Fruit fly (Drosophila melanogaster) whole organism, wandering third instar larva: ENCODE measurements around the gene CG11977.

ENCODE experiments used
- Abd-B ChIP-seq: fragments of >200 bp; optimal IDR thresholded peaks from 2 replicates; lab custom pipeline; 2017; ENCODE audit warnings: missing biosample characterization, missing genetic modification characterization
- CG32264 ChIP-seq: fragments of 200-800 bp; sonication (Bioruptor generic); optimal IDR thresholded peaks from 2 replicates; lab custom pipeline; 2016; ENCODE audit warnings: missing biosample characterization, missing genetic modification characterization
- CG9705 ChIP-seq: fragments of 200-800 bp; sonication (Bioruptor generic); optimal IDR thresholded peaks from 2 replicates; lab custom pipeline; 2018; ENCODE audit warnings: missing biosample characterization, mild to moderate bottlenecking, missing genetic modification characterization
- CrebA ChIP-seq: fragments of 200-800 bp; sonication (Bioruptor generic); optimal IDR thresholded peaks from 2 replicates; lab custom pipeline; 2016; ENCODE audit warnings: missing biosample characterization, mild to moderate bottlenecking, missing genetic modification characterization, borderline replicate concordance
- Dfd ChIP-seq: fragments of >200 bp; optimal IDR thresholded peaks from 2 replicates; lab custom pipeline; 2017; ENCODE audit warnings: missing biosample characterization, missing genetic modification characterization
- Dif ChIP-seq: fragments of 200-275, 200-300 bp; sonication (Bioruptor generic); optimal IDR thresholded peaks from 2 replicates; lab custom pipeline; 2018; ENCODE audit warnings: missing biosample characterization, missing genetic modification characterization; ENCODE audit not compliant: partially characterized antibody
- GATAd ChIP-seq: sonication (Bioruptor generic); optimal IDR thresholded peaks from 2 replicates; lab custom pipeline; 2016; ENCODE audit warnings: missing biosample characterization, missing genetic modification characterization
- HLH106 ChIP-seq: fragments of 200-800 bp; optimal IDR thresholded peaks from 3 replicates; lab custom pipeline; 2019; ENCODE audit warnings: missing biosample characterization, mild to moderate bottlenecking, missing genetic modification characterization, moderate library complexity
- Hnf4 ChIP-seq: fragments of 200-800 bp; sonication (Bioruptor generic); optimal IDR thresholded peaks from 2 replicates; lab custom pipeline; 2016; ENCODE audit warnings: missing biosample characterization, mild to moderate bottlenecking, missing genetic modification characterization
- Hr78 ChIP-seq: fragments of >200 bp; optimal IDR thresholded peaks from 2 replicates; lab custom pipeline; 2017; ENCODE audit warnings: missing biosample characterization, missing genetic modification characterization
- Hr83 ChIP-seq: fragments of 200-300 bp; sonication (Bioruptor generic); optimal IDR thresholded peaks from 2 replicates; lab custom pipeline; 2016; ENCODE audit warnings: missing biosample characterization, mild to moderate bottlenecking, missing genetic modification characterization, moderate library complexity; ENCODE audit not compliant: poor library complexity, severe bottlenecking
- Jra ChIP-seq: sonication (Bioruptor generic); optimal IDR thresholded peaks from 2 replicates; lab custom pipeline; 2016; ENCODE audit warnings: missing biosample characterization, missing genetic modification characterization
- Mio ChIP-seq: sonication (Bioruptor generic); optimal IDR thresholded peaks from 2 replicates; lab custom pipeline; 2016; ENCODE audit warnings: missing biosample characterization, missing genetic modification characterization
- Myc ChIP-seq: fragments of >200 bp; optimal IDR thresholded peaks from 2 replicates; lab custom pipeline; 2017
- N ChIP-seq: fragments of >200 bp; optimal IDR thresholded peaks from 2 replicates; lab custom pipeline; 2018; ENCODE audit warnings: missing biosample characterization, missing external identifiers, missing genetic modification characterization
- OdsH ChIP-seq: fragments of 200-800 bp; sonication (Bioruptor generic); optimal IDR thresholded peaks from 2 replicates; lab custom pipeline; 2016; ENCODE audit warnings: missing biosample characterization, mild to moderate bottlenecking, missing genetic modification characterization
- Rel ChIP-seq, 2 experiments: fragments of 200-800 bp; sonication (Bioruptor generic) in 1 of 2; optimal IDR thresholded peaks; 2 replicates in 1 of 2; 3 replicates in 1 of 2; lab custom pipeline; 2016 to 2019; ENCODE audit warnings: mild to moderate bottlenecking in 2 of 2, missing biosample characterization in 2 of 2, missing genetic modification characterization in 2 of 2, moderate library complexity in 1 of 2
- Sp1 ChIP-seq: fragments of 200-800 bp; sonication (Bioruptor generic); optimal IDR thresholded peaks from 3 replicates; lab custom pipeline; 2019; ENCODE audit warnings: missing biosample characterization, mild to moderate bottlenecking, missing genetic modification characterization, moderate library complexity
- Vsx2 ChIP-seq: fragments of 200-300, 225-300 bp; sonication (Bioruptor generic); optimal IDR thresholded peaks from 2 replicates; lab custom pipeline; 2018; ENCODE audit warnings: missing biosample characterization, missing genetic modification characterization; ENCODE audit not compliant: partially characterized antibody
- br ChIP-seq: fragments of 200-800 bp; sonication (Bioruptor generic); optimal IDR thresholded peaks from 2 replicates; lab custom pipeline; 2016; ENCODE audit warnings: missing biosample characterization, missing genetic modification characterization
- brk ChIP-seq: fragments of 200-800 bp; sonication (Bioruptor generic); optimal IDR thresholded peaks from 2 replicates; lab custom pipeline; 2016; ENCODE audit warnings: missing biosample characterization, mild to moderate bottlenecking, missing genetic modification characterization
- dl ChIP-seq, 2 experiments: fragments of 175-275, 200-275 bp in 1 of 2; fragments of 200-275 bp in 1 of 2; sonication (Bioruptor generic); optimal IDR thresholded peaks; lab custom pipeline; 2018; ENCODE audit warnings: mild to moderate bottlenecking in 2 of 2, missing biosample characterization in 2 of 2, missing genetic modification characterization in 2 of 2, moderate library complexity in 2 of 2; ENCODE audit not compliant: partially characterized antibody in 2 of 2, insufficient read depth in 1 of 2
- dmrt93B ChIP-seq: fragments of 200-800 bp; sonication (Bioruptor generic); optimal IDR thresholded peaks from 2 replicates; lab custom pipeline; 2018; ENCODE audit warnings: missing biosample characterization, mild to moderate bottlenecking, missing genetic modification characterization
- dsf ChIP-seq: sonication (Bioruptor generic); optimal IDR thresholded peaks from 2 replicates; lab custom pipeline; 2016; ENCODE audit warnings: missing biosample characterization, missing genetic modification characterization, borderline replicate concordance
- ey ChIP-seq: fragments of 200-800 bp; sonication (Bioruptor generic); optimal IDR thresholded peaks from 2 replicates; lab custom pipeline; 2016; ENCODE audit warnings: missing biosample characterization, missing genetic modification characterization
- foxo ChIP-seq, 2 experiments: fragments of 200-800 bp; sonication (Bioruptor generic); optimal IDR thresholded peaks; 2 replicates in 1 of 2; 3 replicates in 1 of 2; lab custom pipeline; 2016 to 2017; ENCODE audit warnings: missing biosample characterization in 2 of 2, missing genetic modification characterization in 2 of 2
- fru ChIP-seq: fragments of 200-800 bp; sonication (Bioruptor generic); optimal IDR thresholded peaks from 3 replicates; lab custom pipeline; 2016; ENCODE audit warnings: missing biosample characterization, mild to moderate bottlenecking, missing genetic modification characterization
- h ChIP-seq: fragments of 200-800 bp; sonication (Bioruptor generic); optimal IDR thresholded peaks from 3 replicates; lab custom pipeline; 2016; ENCODE audit warnings: missing biosample characterization, mild to moderate bottlenecking, missing genetic modification characterization
- jim ChIP-seq: fragments of 175-275, 200-325 bp; sonication (Bioruptor generic); optimal IDR thresholded peaks from 2 replicates; lab custom pipeline; 2016; ENCODE audit warnings: missing biosample characterization, mild to moderate bottlenecking, missing genetic modification characterization
- lola ChIP-seq: fragments of >200 bp; optimal IDR thresholded peaks from 2 replicates; lab custom pipeline; 2017; ENCODE audit warnings: missing biosample characterization, missing genetic modification characterization
- pan ChIP-seq: fragments of >200 bp; optimal IDR thresholded peaks from 2 replicates; lab custom pipeline; 2017
- psq ChIP-seq: fragments of 200-800 bp; sonication (Bioruptor generic); optimal IDR thresholded peaks from 3 replicates; lab custom pipeline; 2017; ENCODE audit warnings: missing biosample characterization, mild to moderate bottlenecking, missing genetic modification characterization, moderate library complexity
- rgr ChIP-seq: fragments of 200-800 bp; sonication (Bioruptor generic); optimal IDR thresholded peaks from 3 replicates; lab custom pipeline; 2016; ENCODE audit warnings: missing biosample characterization, mild to moderate bottlenecking, missing genetic modification characterization
- sage ChIP-seq: fragments of 200-800 bp; sonication (Bioruptor generic); optimal IDR thresholded peaks from 2 replicates; lab custom pipeline; 2016; ENCODE audit warnings: missing biosample characterization, mild to moderate bottlenecking, missing genetic modification characterization
- sv ChIP-seq: fragments of 200-800 bp; sonication (Bioruptor generic); optimal IDR thresholded peaks from 3 replicates; lab custom pipeline; 2016; ENCODE audit warnings: missing biosample characterization, missing genetic modification characterization
- tai ChIP-seq: sonication (Bioruptor generic); optimal IDR thresholded peaks from 2 replicates; lab custom pipeline; 2016; ENCODE audit warnings: missing biosample characterization, missing genetic modification characterization
- usp ChIP-seq: fragments of >200 bp; optimal IDR thresholded peaks from 2 replicates; lab custom pipeline; 2017; ENCODE audit warnings: missing biosample characterization, missing genetic modification characterization
- woc ChIP-seq: sonication (Bioruptor generic); optimal IDR thresholded peaks from 2 replicates; lab custom pipeline; 2016; ENCODE audit warnings: missing biosample characterization, mild to moderate bottlenecking, missing genetic modification characterization

CG11977 gene

DNA sequence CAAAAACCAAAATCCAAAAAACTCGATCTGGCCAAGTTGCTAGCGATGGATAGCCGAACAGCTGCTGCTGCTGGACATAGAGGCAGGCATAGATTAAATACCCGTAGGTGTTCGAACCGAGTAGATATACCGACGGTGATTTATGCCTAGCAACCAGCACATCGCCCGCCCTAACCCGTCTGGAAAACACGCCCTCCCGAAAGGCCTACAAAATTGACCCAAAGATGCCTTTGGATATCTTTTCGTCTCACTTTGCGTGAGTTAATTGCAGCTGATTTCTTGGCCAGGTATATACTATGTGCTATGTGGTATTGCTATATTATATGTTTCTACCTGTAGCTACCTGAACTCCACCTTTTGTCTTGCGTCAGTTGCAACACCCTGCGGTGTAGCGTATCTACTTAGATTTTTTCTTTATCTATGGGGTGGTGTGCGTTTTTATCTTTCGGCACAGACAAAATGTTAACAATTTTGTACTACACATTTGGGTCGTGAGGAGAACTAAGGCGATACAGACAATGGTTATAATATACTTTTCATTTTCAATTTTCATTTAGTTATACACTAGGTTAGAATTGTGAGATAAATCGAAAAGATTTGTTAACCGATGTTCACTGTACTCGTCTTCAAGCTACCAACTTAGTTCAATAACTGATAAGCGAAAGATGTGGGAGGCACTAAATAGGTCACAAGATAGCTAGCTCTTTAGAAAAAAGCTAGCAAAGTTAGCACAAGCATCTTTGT lies 32.7 kb downstream of the CG11977 start:
- TF ChIP-seq sv (GFP tag; lab: Kevin White, UChicago) = no peak
- TF ChIP-seq Hr78 = no peak
- no peak for TF ChIP-seq GATAd (GFP tag; lab: Kevin White, UChicago)
- no peak for TF ChIP-seq rgr
- TF ChIP-seq Hnf4 (GFP tag; lab: Kevin White, UChicago) = no peak
- no peak for TF ChIP-seq brk
- no peak for TF ChIP-seq Dfd
- no peak for TF ChIP-seq dmrt93B
- TF ChIP-seq Sp1 (GFP tag; lab: Kevin White, UChicago) = no peak
- no peak for TF ChIP-seq CrebA (GFP tag; lab: Kevin White, UChicago)
- TF ChIP-seq Mio (GFP tag; lab: Kevin White, UChicago) = no peak
- TF ChIP-seq Abd-B = no peak
- TF ChIP-seq lola = no peak
- no peak for TF ChIP-seq ey (GFP tag; lab: Kevin White, UChicago)
- TF ChIP-seq Myc (lab: Kevin White, UChicago) = no peak
- no peak for TF ChIP-seq Dif (GFP tag; lab: Kevin White, UChicago)
- no peak for TF ChIP-seq Rel (GFP tag; optimal IDR thresholded peaks at IDR 0.05; lab: Kevin White, UChicago)
- no peak for TF ChIP-seq Rel (tag; optimal IDR thresholded peaks at IDR 0.05; lab: Kevin White, UChicago)
- TF ChIP-seq dl (GFP tag; optimal IDR thresholded peaks at IDR 0.05; lab: Kevin White, UChicago; ENCODE audit: insufficient read depth in 1 of 2, partially characterized antibody in 2 of 2) = no peak
- TF ChIP-seq br = no peak

DNA sequence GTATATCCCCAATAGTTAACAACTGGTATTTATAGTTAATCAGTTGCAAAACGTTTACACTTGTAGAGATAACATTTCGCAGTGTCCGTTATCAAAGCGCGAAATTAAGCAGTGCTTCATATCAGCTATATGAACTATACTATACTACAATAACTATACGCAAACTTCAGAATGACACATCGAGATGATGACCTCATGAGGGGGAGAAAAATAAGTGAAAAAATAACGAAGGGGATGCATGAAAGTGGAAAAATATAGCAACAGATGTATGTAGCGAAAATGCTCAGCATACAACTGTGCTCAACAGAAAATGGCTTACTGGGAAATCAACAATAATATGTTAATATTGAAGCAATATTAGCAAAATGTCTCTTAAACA lies 33.2 kb downstream of the CG11977 start:
- TF ChIP-seq dl (GFP tag; optimal IDR thresholded peaks at IDR 0.05; lab: Kevin White, UChicago; ENCODE audit: insufficient read depth in 1 of 2, partially characterized antibody in 2 of 2) (no peak), jim (GFP tag; lab: Kevin White, UChicago) (no peak), h (GFP tag; lab: Kevin White, UChicago) (no peak), rgr (no peak), Hnf4 (GFP tag; lab: Kevin White, UChicago) (no peak), brk (no peak), sage (no peak)

DNA sequence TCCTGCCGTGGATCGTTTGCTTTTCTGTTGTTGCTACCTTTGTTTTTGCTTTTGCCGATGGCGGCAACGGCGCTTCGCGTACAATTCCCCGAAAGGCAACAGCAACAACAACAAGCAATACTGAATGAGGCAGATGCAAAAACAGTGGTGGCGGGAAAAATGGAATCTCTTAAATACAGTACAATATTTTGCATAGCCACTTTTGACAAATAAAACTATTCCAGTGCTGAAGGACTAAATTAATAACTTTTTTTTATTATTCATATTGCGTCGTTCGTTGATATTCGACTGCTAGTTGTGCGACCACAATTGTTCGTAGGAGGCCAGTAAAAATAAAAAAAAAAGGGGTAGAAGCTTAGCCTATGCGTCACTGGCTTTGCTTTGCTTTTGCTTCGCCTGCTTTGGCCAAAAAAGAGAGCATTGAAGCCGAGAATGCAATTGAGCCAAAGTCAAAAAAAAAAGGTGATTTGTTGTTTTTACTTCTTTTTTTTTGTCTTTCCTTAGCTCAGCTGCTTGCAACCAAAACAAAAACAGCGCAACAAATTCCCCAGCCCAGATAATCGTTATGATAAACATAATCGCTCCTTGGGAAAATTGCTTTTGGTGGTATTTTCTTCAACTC lies 34.4 kb downstream of the CG11977 start:
- TF ChIP-seq Hr78 = no peak
- TF ChIP-seq Rel (GFP tag; optimal IDR thresholded peaks at IDR 0.05; lab: Kevin White, UChicago) = peak; percentile 97
- peak; percentile 74 for TF ChIP-seq Rel (tag; optimal IDR thresholded peaks at IDR 0.05; lab: Kevin White, UChicago)
- TF ChIP-seq Dif (GFP tag; lab: Kevin White, UChicago) = no peak
- no peak for TF ChIP-seq lola
- peak; percentile 92 to 98 for TF ChIP-seq foxo (GFP tag; optimal IDR thresholded peaks at IDR 0.05; lab: Kevin White, UChicago)
- peak; percentile 86 for TF ChIP-seq sv (GFP tag; lab: Kevin White, UChicago)
- TF ChIP-seq Hnf4 (GFP tag; lab: Kevin White, UChicago) = peak; percentile 95
- no peak for TF ChIP-seq usp (GFP tag; lab: Kevin White, UChicago)
- TF ChIP-seq dsf (GFP tag; lab: Kevin White, UChicago) = peak; percentile 83
- TF ChIP-seq CrebA (GFP tag; lab: Kevin White, UChicago) = no peak
- TF ChIP-seq Sp1 (GFP tag; lab: Kevin White, UChicago) = peak; percentile 93
- TF ChIP-seq dmrt93B = peak; percentile 93
- peak; percentile 98 for TF ChIP-seq br
- TF ChIP-seq jim (GFP tag; lab: Kevin White, UChicago) = no peak
- peak; percentile 98 for TF ChIP-seq OdsH
- TF ChIP-seq Mio (GFP tag; lab: Kevin White, UChicago) = peak; percentile 63
- peak; percentile 98 for TF ChIP-seq rgr
- TF ChIP-seq Dfd = no peak
- TF ChIP-seq Jra (GFP tag; lab: Kevin White, UChicago) = peak; percentile 95
- TF ChIP-seq dl (GFP tag; optimal IDR thresholded peaks at IDR 0.05; lab: Kevin White, UChicago; ENCODE audit: insufficient read depth in 1 of 2, partially characterized antibody in 2 of 2) = no peak
- TF ChIP-seq fru (GFP tag; lab: Kevin White, UChicago) = peak; percentile 98
- TF ChIP-seq Myc (lab: Kevin White, UChicago) = no peak
- TF ChIP-seq h (GFP tag; lab: Kevin White, UChicago) = peak; percentile 99
- peak; percentile 93 for TF ChIP-seq brk
- TF ChIP-seq N (GFP tag; lab: Kevin White, UChicago) = no peak
- no peak for TF ChIP-seq pan (lab: Kevin White, UChicago)
- TF ChIP-seq woc = peak; percentile 94
- peak; percentile 95 for TF ChIP-seq HLH106 (tag; lab: Kevin White, UChicago)
- no peak for TF ChIP-seq Abd-B
- TF ChIP-seq CG9705 (GFP tag; lab: Kevin White, UChicago) = peak; percentile 72
- TF ChIP-seq Vsx2 (GFP tag; lab: Kevin White, UChicago) = no peak
- TF ChIP-seq CG32264 (GFP tag; lab: Kevin White, UChicago) = peak; percentile 92
- TF ChIP-seq GATAd (GFP tag; lab: Kevin White, UChicago) = peak; percentile 78
- peak; percentile 90 for TF ChIP-seq sage
- TF ChIP-seq ey (GFP tag; lab: Kevin White, UChicago) = peak; percentile 98
- peak; percentile 89 for TF ChIP-seq tai
- peak; percentile 96 for TF ChIP-seq psq (GFP tag; lab: Kevin White, UChicago)
- peak; percentile 49 for TF ChIP-seq Hr83 (GFP tag; lab: Kevin White, UChicago)
